Worm (Caenorhabditis elegans) whole organism, late embryonic: ENCODE results near the gene C30A5.16.

Experiments used
- ets-4 ChIP-seq: sonication (generic microtip); optimal IDR thresholded peaks from 2 replicates; lab custom pipeline; 2016; ENCODE audit warnings: missing genetic modification characterization, missing compliant biosample characterization
- pha-2 ChIP-seq: sonication (generic microtip); optimal IDR thresholded peaks from 2 replicates; lab custom pipeline; 2017; ENCODE audit warnings: mild to moderate bottlenecking, missing genetic modification characterization, missing compliant biosample characterization
- tbx-2 ChIP-seq: sonication (generic microtip); optimal IDR thresholded peaks from 2 replicates; lab custom pipeline; 2016; ENCODE audit warnings: missing genetic modification characterization, missing compliant biosample characterization

ce11 chrIII:8242809-8243208 is 24.8 kb downstream of the C30A5.16 start, which contains the start of gene C02F5.12:
- TF ChIP-seq pha-2 (tag; lab: Kevin White, UChicago) (no peak), ets-4 (tag; lab: Kevin White, UChicago) (no peak), tbx-2 (tag; lab: Kevin White, UChicago) (no peak)
